Fruit fly (Drosophila melanogaster) whole organism, adult: ENCODE measurements around the gene CG4942.

Experiments
- CG11617 ChIP-seq: fragments of 200-800 bp; sonication (Bioruptor generic); optimal IDR thresholded peaks from 2 replicates; lab custom pipeline; 2017; ENCODE audit warnings: mild to moderate bottlenecking, missing biosample characterization, missing genetic modification reagents, missing genetic modification characterization
- CG12768 ChIP-seq: fragments of 200-800 bp; sonication (Bioruptor generic); optimal IDR thresholded peaks from 2 replicates; lab custom pipeline; 2017; ENCODE audit warnings: missing biosample characterization, missing genetic modification characterization, mild to moderate bottlenecking, moderate library complexity, missing genetic modification reagents
- CG14711 ChIP-seq: fragments of 200-800 bp; sonication (Bioruptor generic); optimal IDR thresholded peaks from 2 replicates; lab custom pipeline; 2018; ENCODE audit warnings: missing biosample characterization, mild to moderate bottlenecking, missing genetic modification characterization, moderate library complexity
- CG33017 ChIP-seq: fragments of 200-800 bp; sonication (Bioruptor generic); optimal IDR thresholded peaks from 2 replicates; lab custom pipeline; 2018; ENCODE audit warnings: missing biosample characterization, mild to moderate bottlenecking, missing genetic modification characterization, moderate library complexity
- Clk ChIP-seq: fragments of 200-800 bp; sonication (Bioruptor generic); optimal IDR thresholded peaks from 2 replicates; lab custom pipeline; 2017; ENCODE audit warnings: missing biosample characterization, missing genetic modification characterization
- Hr96 ChIP-seq: fragments of 200-800 bp; sonication (Bioruptor generic); optimal IDR thresholded peaks from 2 replicates; lab custom pipeline; 2016; ENCODE audit warnings: missing biosample characterization, missing genetic modification characterization
- cic ChIP-seq: fragments of 200-800 bp; sonication (Bioruptor generic); optimal IDR thresholded peaks from 2 replicates; lab custom pipeline; 2017; ENCODE audit warnings: missing biosample characterization, mild to moderate bottlenecking, missing genetic modification characterization, moderate library complexity
- kay ChIP-seq: fragments of 200-800 bp; sonication (Bioruptor generic); peaks from one replicate; lab custom pipeline; 2016; ENCODE audit warnings: missing biosample characterization, missing genetic modification characterization, borderline replicate concordance
- pad ChIP-seq: fragments of 200-800 bp; sonication (Bioruptor generic); optimal IDR thresholded peaks from 3 replicates; lab custom pipeline; 2017; ENCODE audit warnings: missing biosample characterization, missing genetic modification characterization, mild to moderate bottlenecking, moderate library complexity, missing genetic modification reagents
- tj ChIP-seq: fragments of 200-800 bp; sonication (Bioruptor generic); optimal IDR thresholded peaks from 3 replicates; lab custom pipeline; 2017; ENCODE audit warnings: missing biosample characterization, mild to moderate bottlenecking, missing genetic modification characterization, moderate library complexity
- toe ChIP-seq: fragments of 200-800 bp; sonication (Bioruptor generic); optimal IDR thresholded peaks from 2 replicates; lab custom pipeline; 2016; ENCODE audit warnings: missing biosample characterization, missing genetic modification characterization

dm6 chr3L:9054822-9055407 is 18.0 kb upstream of the CG4942 start:
- TF ChIP-seq pad (GFP tag; lab: Kevin White, UChicago) (no peak), kay (GFP tag; lab: Kevin White, UChicago) (no peak), CG11617 (GFP tag; lab: Kevin White, UChicago) (no peak), tj (GFP tag; lab: Kevin White, UChicago) (no peak), Hr96 (GFP tag; lab: Kevin White, UChicago) (no peak), CG14711 (tag; lab: Kevin White, UChicago) (no peak), CG33017 (no peak), CG12768 (GFP tag; lab: Kevin White, UChicago) (no peak), cic (GFP tag; lab: Kevin White, UChicago) (no peak), toe (GFP tag; lab: Kevin White, UChicago) (no peak), Clk (GFP tag; lab: Kevin White, UChicago) (no peak)
